Worm (Caenorhabditis elegans) whole organism, L2 larva: ENCODE measurements around the gene C14B1.2.

Source experiments
- C34F6.9 ChIP-seq: fragments of 150-350 bp; optimal IDR thresholded peaks from 2 replicates; lab custom pipeline; 2014; ENCODE audit warnings: missing biosample characterization, missing genetic modification characterization
- F13H6.1 ChIP-seq: sonication (generic microtip); optimal IDR thresholded peaks from 2 replicates; lab custom pipeline; 2016; ENCODE audit warnings: missing genetic modification characterization, missing compliant biosample characterization
- R02D3.7 ChIP-seq: fragments of 150-350 bp; optimal IDR thresholded peaks from 2 replicates; lab custom pipeline; 2014; ENCODE audit warnings: missing biosample characterization, missing genetic modification characterization
- Y55F3AM.14 ChIP-seq: fragments of 200-800 bp; sonication (Bioruptor generic); optimal IDR thresholded peaks from 2 replicates; lab custom pipeline; 2018; ENCODE audit warnings: mild to moderate bottlenecking, missing genetic modification characterization, missing compliant biosample characterization
- ZK546.5 ChIP-seq: sonication (generic microtip); optimal IDR thresholded peaks from 2 replicates; lab custom pipeline; 2017; ENCODE audit warnings: missing biosample characterization, missing genetic modification characterization
- alr-1 ChIP-seq: fragments of 150-350 bp; optimal IDR thresholded peaks from 2 replicates; lab custom pipeline; 2014; ENCODE audit warnings: missing biosample characterization, missing genetic modification characterization
- aly-2 ChIP-seq: fragments of 150-350 bp; optimal IDR thresholded peaks from 2 replicates; lab custom pipeline; 2014; ENCODE audit warnings: missing biosample characterization, missing genetic modification characterization
- ama-1 ChIP-seq: fragments of 150-350 bp; optimal IDR thresholded peaks from 2 replicates; lab custom pipeline; 2018; ENCODE audit warnings: inconsistent platforms
- blmp-1 ChIP-seq: sonication (generic microtip); optimal IDR thresholded peaks from 2 replicates; lab custom pipeline; 2017; ENCODE audit warnings: missing genetic modification characterization, mild to moderate bottlenecking, missing compliant biosample characterization, antibody characterized with exemption, moderate library complexity; ENCODE audit not compliant: insufficient read depth
- ceh-82 ChIP-seq: fragments of 150-350 bp; optimal IDR thresholded peaks from 2 replicates; lab custom pipeline; 2014; ENCODE audit warnings: missing biosample characterization, missing genetic modification characterization
- dmd-4 ChIP-seq: sonication (generic microtip); optimal IDR thresholded peaks from 2 replicates; lab custom pipeline; 2017; ENCODE audit warnings: missing biosample characterization, missing genetic modification characterization
- egl-27 ChIP-seq: sonication (generic microtip); optimal IDR thresholded peaks from 3 replicates; lab custom pipeline; 2017; ENCODE audit warnings: missing biosample characterization, missing genetic modification reagents, missing genetic modification characterization
- elt-3 ChIP-seq: sonication (generic microtip); optimal IDR thresholded peaks from 2 replicates; lab custom pipeline; 2017; ENCODE audit warnings: missing biosample characterization, missing genetic modification characterization
- fos-1 ChIP-seq: fragments of 150-350 bp; optimal IDR thresholded peaks from 2 replicates; lab custom pipeline; 2014; ENCODE audit warnings: missing biosample characterization, missing genetic modification characterization
- gmeb-1 ChIP-seq: fragments of 150-350 bp; optimal IDR thresholded peaks from 2 replicates; lab custom pipeline; 2014; ENCODE audit warnings: missing biosample characterization, missing genetic modification characterization
- lin-11 ChIP-seq: fragments of 150-350 bp; sonication (generic microtip); optimal IDR thresholded peaks from 2 replicates; lab custom pipeline; 2014; ENCODE audit warnings: missing biosample characterization, missing genetic modification characterization, inconsistent platforms, mixed read lengths
- lin-13 ChIP-seq: fragments of 150-350 bp; optimal IDR thresholded peaks from 2 replicates; lab custom pipeline; 2014; ENCODE audit warnings: missing biosample characterization, missing genetic modification reagents, missing genetic modification characterization
- lin-39 ChIP-seq: fragments of 150-350 bp; optimal IDR thresholded peaks from 2 replicates; lab custom pipeline; 2014; ENCODE audit warnings: missing biosample characterization, missing genetic modification reagents, missing genetic modification characterization
- lsy-2 ChIP-seq, 2 experiments: fragments of 150-350 bp in 1 of 2; sonication (generic microtip) in 1 of 2; optimal IDR thresholded peaks; 2 replicates each; lab custom pipeline; 2014 to 2017; ENCODE audit warnings: missing biosample characterization in 2 of 2, missing genetic modification characterization in 2 of 2
- mab-5 ChIP-seq: fragments of 150-350 bp; optimal IDR thresholded peaks from 2 replicates; lab custom pipeline; 2014; ENCODE audit warnings: missing biosample characterization, missing genetic modification characterization
- mdl-1 ChIP-seq, 2 experiments: fragments of 150-350 bp in 1 of 2; sonication (generic microtip) in 1 of 2; optimal IDR thresholded peaks; 2 replicates each; lab custom pipeline; 2017; ENCODE audit warnings: missing biosample characterization in 2 of 2, missing genetic modification characterization in 2 of 2
- nhr-10 ChIP-seq: sonication (generic microtip); optimal IDR thresholded peaks from 2 replicates; lab custom pipeline; 2017; ENCODE audit warnings: missing biosample characterization, missing genetic modification characterization
- nhr-11 ChIP-seq: fragments of 150-350 bp; optimal IDR thresholded peaks from 2 replicates; lab custom pipeline; 2014; ENCODE audit warnings: missing biosample characterization, missing genetic modification characterization
- nhr-12 ChIP-seq: fragments of 150-350 bp; optimal IDR thresholded peaks from 2 replicates; lab custom pipeline; 2014; ENCODE audit warnings: missing biosample characterization, missing genetic modification characterization
- nhr-129 ChIP-seq: fragments of 150-350 bp; optimal IDR thresholded peaks from 2 replicates; lab custom pipeline; 2014; ENCODE audit warnings: missing biosample characterization, missing genetic modification characterization
- nhr-21 ChIP-seq: fragments of 150-350 bp; optimal IDR thresholded peaks from 2 replicates; lab custom pipeline; 2014; ENCODE audit warnings: missing biosample characterization, missing genetic modification characterization
- nhr-23 ChIP-seq: fragments of 150-350 bp; optimal IDR thresholded peaks from 2 replicates; lab custom pipeline; 2014; ENCODE audit warnings: missing biosample characterization, missing genetic modification reagents, missing genetic modification characterization
- nhr-25 ChIP-seq: fragments of 150-350 bp; sonication (generic microtip); optimal IDR thresholded peaks from 3 replicates; lab custom pipeline; 2014; ENCODE audit warnings: missing biosample characterization, missing genetic modification characterization
- nhr-6 ChIP-seq: fragments of 150-350 bp; optimal IDR thresholded peaks from 2 replicates; lab custom pipeline; 2014; ENCODE audit warnings: missing biosample characterization, missing genetic modification characterization
- nhr-77 ChIP-seq: fragments of 150-350 bp; optimal IDR thresholded peaks from 2 replicates; lab custom pipeline; 2014; ENCODE audit warnings: missing biosample characterization, missing genetic modification characterization
- sem-4 ChIP-seq: fragments of 150-350 bp; optimal IDR thresholded peaks from 2 replicates; lab custom pipeline; 2014; ENCODE audit warnings: missing biosample characterization, missing genetic modification reagents, missing genetic modification characterization
- skn-1 ChIP-seq: sonication (generic microtip); optimal IDR thresholded peaks from 2 replicates; lab custom pipeline; 2017; ENCODE audit warnings: missing biosample characterization, missing genetic modification characterization
- sma-3 ChIP-seq: sonication (generic microtip); optimal IDR thresholded peaks from 2 replicates; lab custom pipeline; 2016; ENCODE audit warnings: missing genetic modification reagents, missing genetic modification characterization, missing compliant biosample characterization
- sma-9 ChIP-seq, 2 experiments: fragments of 150-350 bp in 1 of 2; sonication (generic microtip) in 1 of 2; optimal IDR thresholded peaks; 2 replicates each; lab custom pipeline; 2014 to 2016; ENCODE audit warnings: missing genetic modification characterization in 2 of 2, mild to moderate bottlenecking in 1 of 2, missing biosample characterization in 1 of 2, missing compliant biosample characterization in 1 of 2, missing genetic modification reagents in 1 of 2, moderate library complexity in 1 of 2
- snpc-4 ChIP-seq: fragments of 150-350 bp; optimal IDR thresholded peaks from 2 replicates; lab custom pipeline; 2014; ENCODE audit warnings: missing biosample characterization, missing genetic modification characterization
- unc-39 ChIP-seq: fragments of 150-350 bp; optimal IDR thresholded peaks from 2 replicates; lab custom pipeline; 2014; ENCODE audit warnings: missing biosample characterization, missing genetic modification characterization
- unc-55 ChIP-seq: fragments of 150-350 bp; sonication (generic microtip); optimal IDR thresholded peaks from 3 replicates; lab custom pipeline; 2014; ENCODE audit warnings: missing biosample characterization, missing genetic modification reagents, missing genetic modification characterization
- ztf-1 ChIP-seq: fragments of 200-800 bp; sonication (Bioruptor generic); conservative IDR thresholded peaks from 2 replicates; pipeline ENCODE4 v1.3.6; 2022; ENCODE audit warnings: missing genetic modification characterization, missing compliant biosample characterization

Gene C14B1.2

DNA sequence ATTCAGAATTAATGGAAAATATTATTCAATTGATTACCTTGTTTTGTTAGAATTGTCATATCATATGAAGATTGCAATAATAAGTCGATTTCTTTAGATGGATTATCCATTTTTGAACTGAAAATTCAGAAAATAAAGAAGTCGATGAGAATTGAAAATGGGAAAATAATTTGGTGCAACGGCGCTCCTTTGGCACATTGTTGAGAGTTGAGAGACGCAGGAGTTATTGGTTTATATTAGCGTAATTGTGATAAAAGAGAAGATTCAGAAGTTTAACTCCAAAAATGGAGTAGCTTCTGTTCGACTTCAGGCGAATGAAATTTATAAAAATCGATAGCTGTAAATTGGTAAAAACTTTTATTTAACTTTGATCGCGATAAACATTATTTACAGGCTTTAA, 17.5 kb downstream of the C14B1.2 start, which contains the start of gene C14B1.8:
TSS of gene C14B1.8 (minus strand) at position 117 of the 400 bp plus-strand sequence.
- TF ChIP-seq sma-3 (GFP tag; lab: Kevin White, UChicago), result no peak
- peak; percentile 62 for TF ChIP-seq unc-55 (GFP tag; lab: Kevin White, UChicago)
- TF ChIP-seq, all 48 proteins: peak for 1

ce11 chrIII:3723726-3724125, 21.7 kb downstream of the C14B1.2 start:
- no peak for TF ChIP-seq unc-55 (GFP tag; lab: Kevin White, UChicago)
- no peak for TF ChIP-seq nhr-10 (tag; lab: Kevin White, UChicago)
- no peak for TF ChIP-seq egl-27
- TF ChIP-seq nhr-6 (tag; lab: Kevin White, UChicago), result no peak
- TF ChIP-seq lin-11 (tag; lab: Kevin White, UChicago), result no peak
- TF ChIP-seq unc-39 (tag; lab: Kevin White, UChicago), result no peak
- no peak for TF ChIP-seq nhr-12
- no peak for TF ChIP-seq R02D3.7
- TF ChIP-seq mab-5 (tag; lab: Kevin White, UChicago), result no peak
- TF ChIP-seq blmp-1 (tag; lab: Kevin White, UChicago), result no peak
- TF ChIP-seq C34F6.9 (tag; lab: Kevin White, UChicago), result no peak
- TF ChIP-seq Y55F3AM.14 (GFP tag; lab: Kevin White, UChicago), result no peak
- no peak for TF ChIP-seq nhr-129
- TF ChIP-seq fos-1 (tag; lab: Kevin White, UChicago), result no peak
- TF ChIP-seq sma-3 (GFP tag; lab: Kevin White, UChicago), result no peak
- TF ChIP-seq, all 48 proteins: peak for 0

ce11 chrIII:3724880-3725279, 22.8 kb downstream of the C14B1.2 start, which contains the start of gene C14B1.12:
Gene C14B1.12 (minus strand): TSS chrIII:3724980.
- no peak for TF ChIP-seq nhr-10 (tag; lab: Kevin White, UChicago)
- no peak for TF ChIP-seq sem-4
- no peak for TF ChIP-seq lsy-2 (tag; optimal IDR thresholded peaks at IDR 0.05; lab: Kevin White, UChicago)
- TF ChIP-seq nhr-77, result no peak
- TF ChIP-seq, all 48 proteins: peak for 0

DNA sequence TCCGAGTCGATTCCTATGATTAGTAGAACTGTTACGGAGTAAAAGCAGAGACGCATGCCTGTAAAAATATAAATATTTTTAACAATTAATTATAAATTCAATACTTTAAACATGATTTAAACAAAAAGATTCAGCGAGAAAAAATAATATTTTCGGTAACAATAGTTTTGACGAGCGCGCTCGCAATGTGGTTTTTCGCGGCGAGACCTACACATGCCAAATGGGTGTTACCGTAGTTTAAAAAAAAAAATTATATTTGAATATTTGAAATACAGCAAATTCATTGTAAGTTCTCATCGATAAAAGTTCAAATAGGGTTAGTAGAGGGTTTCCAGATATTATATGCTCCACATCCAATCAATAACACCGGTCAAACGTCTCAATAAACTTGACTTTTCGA, 24.4 kb downstream of the C14B1.2 start, which contains the start of gene gldi-5:
TSS of gene gldi-5 (minus strand) at position 58 of the 400 bp plus-strand sequence.
- no peak for TF ChIP-seq nhr-6 (tag; lab: Kevin White, UChicago)
- TF ChIP-seq fos-1 (tag; lab: Kevin White, UChicago), result no peak
- TF ChIP-seq unc-39 (tag; lab: Kevin White, UChicago), result no peak
- TF ChIP-seq elt-3 (tag; lab: Kevin White, UChicago), result no peak
- no peak for TF ChIP-seq aly-2 (tag; lab: Kevin White, UChicago)
- TF ChIP-seq ZK546.5 (tag; lab: Kevin White, UChicago), result no peak
- TF ChIP-seq lin-13, result no peak
- no peak for TF ChIP-seq lsy-2 (tag; optimal IDR thresholded peaks at IDR 0.05; lab: Kevin White, UChicago)
- TF ChIP-seq sma-3 (GFP tag; lab: Kevin White, UChicago), result no peak
- TF ChIP-seq C34F6.9 (tag; lab: Kevin White, UChicago), result no peak
- no peak for TF ChIP-seq ama-1
- no peak for TF ChIP-seq nhr-11 (tag; lab: Kevin White, UChicago)
- TF ChIP-seq gmeb-1 (tag; lab: Kevin White, UChicago), result no peak
- no peak for TF ChIP-seq lin-11 (tag; lab: Kevin White, UChicago)
- TF ChIP-seq F13H6.1 (tag; lab: Kevin White, UChicago), result no peak
- TF ChIP-seq unc-55 (GFP tag; lab: Kevin White, UChicago), result no peak
- no peak for TF ChIP-seq lin-39
- TF ChIP-seq nhr-77, result no peak
- no peak for TF ChIP-seq nhr-23
- TF ChIP-seq, all 48 proteins: peak for 0

DNA sequence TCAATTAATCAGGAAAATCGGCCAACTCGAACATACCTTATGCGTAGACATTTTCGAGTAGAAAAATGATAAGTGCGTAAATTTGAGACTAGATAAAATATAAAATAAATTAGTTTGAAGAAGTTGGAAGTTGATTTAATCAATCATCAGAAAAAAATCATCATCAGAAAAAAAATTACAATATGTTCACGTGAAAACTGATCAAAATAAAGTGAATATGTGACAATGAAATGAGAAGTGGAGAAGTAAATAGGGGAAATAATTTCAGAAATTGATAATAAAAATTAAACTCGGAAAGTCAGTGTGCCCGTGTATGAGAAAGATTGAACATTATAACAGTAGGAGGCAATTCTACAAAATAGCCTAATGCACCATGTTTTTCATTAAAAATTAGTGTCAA, 27.5 kb downstream of the C14B1.2 start, which contains the start of gene F34D10.9:
TSS of gene F34D10.9 (minus strand) at position 101 of the 400 bp plus-strand sequence.
- TF ChIP-seq nhr-21, result no peak
- TF ChIP-seq ama-1, result no peak
- no peak for TF ChIP-seq alr-1 (tag; lab: Kevin White, UChicago)
- TF ChIP-seq mdl-1 (tag; optimal IDR thresholded peaks at IDR 0.05; lab: Kevin White, UChicago), result no peak
- TF ChIP-seq fos-1 (tag; lab: Kevin White, UChicago), result no peak

- no peak for TF ChIP-seq nhr-129
- TF ChIP-seq nhr-23, result no peak
- TF ChIP-seq F13H6.1 (tag; lab: Kevin White, UChicago), result no peak
- TF ChIP-seq sma-9 (GFP tag; optimal IDR thresholded peaks at IDR 0.05; lab: Kevin White, UChicago), result no peak
- TF ChIP-seq sma-9 (tag; optimal IDR thresholded peaks at IDR 0.05; lab: Kevin White, UChicago), result no peak
- TF ChIP-seq dmd-4 (tag; lab: Kevin White, UChicago), result no peak
- TF ChIP-seq skn-1 (tag; lab: Kevin White, UChicago), result no peak
- TF ChIP-seq nhr-25, result no peak
- TF ChIP-seq snpc-4 (tag; lab: Kevin White, UChicago), result no peak
- no peak for TF ChIP-seq ceh-82 (tag; lab: Kevin White, UChicago)
- no peak for TF ChIP-seq lin-39
- TF ChIP-seq ztf-1 (GFP tag; lab: Robert Waterston, UW), result no peak
- no peak for TF ChIP-seq aly-2 (tag; lab: Kevin White, UChicago)
- TF ChIP-seq, all 48 proteins: peak for 0
These were observed 28.4 kb downstream of the C14B1.2 start, which contains the start of gene F34D10.8 for ce11 chrIII:3730475-3730874. Gene F34D10.8 (plus strand): TSS chrIII:3730775.
